Worm (Caenorhabditis elegans) whole organism, L2 larva: ENCODE measurements around the gene Y62H9A.8.

Experiments used
- aly-2 ChIP-seq: fragments of 150-350 bp; optimal IDR thresholded peaks from 2 replicates; lab custom pipeline; 2014; ENCODE audit warnings: missing biosample characterization, missing genetic modification characterization
- blmp-1 ChIP-seq: sonication (generic microtip); optimal IDR thresholded peaks from 2 replicates; lab custom pipeline; 2017; ENCODE audit warnings: missing genetic modification characterization, mild to moderate bottlenecking, missing compliant biosample characterization, antibody characterized with exemption, moderate library complexity; ENCODE audit not compliant: insufficient read depth
- ceh-82 ChIP-seq: fragments of 150-350 bp; optimal IDR thresholded peaks from 2 replicates; lab custom pipeline; 2014; ENCODE audit warnings: missing biosample characterization, missing genetic modification characterization
- crh-2 ChIP-seq: sonication (generic microtip); optimal IDR thresholded peaks from 2 replicates; lab custom pipeline; 2017; ENCODE audit warnings: missing biosample characterization, missing genetic modification characterization
- lin-13 ChIP-seq: fragments of 150-350 bp; optimal IDR thresholded peaks from 2 replicates; lab custom pipeline; 2014; ENCODE audit warnings: missing biosample characterization, missing genetic modification reagents, missing genetic modification characterization
- lin-39 ChIP-seq: fragments of 150-350 bp; optimal IDR thresholded peaks from 2 replicates; lab custom pipeline; 2014; ENCODE audit warnings: missing biosample characterization, missing genetic modification reagents, missing genetic modification characterization
- mdl-1 ChIP-seq, 2 experiments: fragments of 150-350 bp in 1 of 2; sonication (generic microtip) in 1 of 2; optimal IDR thresholded peaks; 2 replicates each; lab custom pipeline; 2017; ENCODE audit warnings: missing biosample characterization in 2 of 2, missing genetic modification characterization in 2 of 2
- nhr-129 ChIP-seq: fragments of 150-350 bp; optimal IDR thresholded peaks from 2 replicates; lab custom pipeline; 2014; ENCODE audit warnings: missing biosample characterization, missing genetic modification characterization
- nhr-237 ChIP-seq: fragments of 150-350 bp; optimal IDR thresholded peaks from 2 replicates; lab custom pipeline; 2014; ENCODE audit warnings: missing biosample characterization, missing genetic modification characterization
- nhr-25 ChIP-seq: fragments of 150-350 bp; sonication (generic microtip); optimal IDR thresholded peaks from 3 replicates; lab custom pipeline; 2014; ENCODE audit warnings: missing biosample characterization, missing genetic modification characterization
- snpc-4 ChIP-seq: fragments of 150-350 bp; optimal IDR thresholded peaks from 2 replicates; lab custom pipeline; 2014; ENCODE audit warnings: missing biosample characterization, missing genetic modification characterization
- unc-55 ChIP-seq: fragments of 150-350 bp; sonication (generic microtip); optimal IDR thresholded peaks from 3 replicates; lab custom pipeline; 2014; ENCODE audit warnings: missing biosample characterization, missing genetic modification reagents, missing genetic modification characterization
- ztf-4 ChIP-seq: fragments of 150-350 bp; optimal IDR thresholded peaks from 2 replicates; lab custom pipeline; 2014; ENCODE audit warnings: missing biosample characterization, missing genetic modification characterization

DNA sequence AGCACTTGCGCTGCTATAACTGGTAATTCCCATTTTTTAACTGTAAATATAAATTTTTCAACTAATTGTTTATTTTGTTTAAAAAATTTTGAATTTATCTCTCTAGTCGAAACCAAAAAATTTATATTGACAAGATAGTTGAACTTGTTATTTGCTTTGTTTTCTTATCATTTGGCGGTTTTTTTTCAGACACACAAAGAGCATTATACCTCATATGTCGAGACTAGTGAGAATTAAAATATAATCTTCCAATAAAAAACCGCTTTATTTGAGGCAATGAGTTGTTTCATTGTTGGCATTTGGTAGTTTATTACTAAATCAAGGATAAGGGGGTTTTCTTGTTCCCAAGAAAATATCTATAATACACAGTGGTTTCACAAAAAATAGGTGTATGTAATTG is 16.0 kb upstream of the Y62H9A.8 start:
- TF ChIP-seq aly-2 (no peak), snpc-4 (tag; lab: Kevin White, UChicago) (no peak), nhr-237 (tag; lab: Kevin White, UChicago) (no peak), nhr-25 (no peak), mdl-1 (tag; optimal IDR thresholded peaks at IDR 0.05; lab: Kevin White, UChicago) (no peak), lin-39 (tag; lab: Kevin White, UChicago) (no peak), ceh-82 (no peak), ztf-4 (tag; lab: Kevin White, UChicago) (no peak), crh-2 (tag; lab: Kevin White, UChicago) (no peak), nhr-129 (no peak), unc-55 (GFP tag; lab: Kevin White, UChicago) (no peak), lin-13 (no peak), blmp-1 (tag; lab: Kevin White, UChicago) (no peak)
